Worm (Caenorhabditis elegans): ENCODE data around the gene srz-63.

DNA sequence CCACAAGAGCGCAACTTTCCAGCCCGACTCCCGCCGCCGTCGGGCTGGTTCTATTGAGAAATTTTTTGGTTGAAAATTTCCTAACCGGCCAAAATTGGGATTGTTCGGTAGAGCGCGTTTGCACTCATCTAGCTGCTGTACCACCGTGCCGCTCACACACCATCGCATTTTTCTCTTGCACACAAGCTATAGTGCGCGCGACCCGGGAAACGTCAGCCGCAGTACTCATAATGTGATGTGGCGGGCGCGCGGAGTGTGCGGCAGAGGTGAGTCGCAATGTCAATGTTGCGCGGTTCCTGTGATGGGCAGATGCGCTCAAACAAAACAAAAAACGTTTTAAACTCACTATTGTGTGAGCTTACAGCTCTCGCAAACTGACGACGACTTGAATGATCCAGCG is 6.5 kb downstream of the srz-63 start:
- TF ChIP-seq egl-27 (tag; optimal IDR thresholded peaks at IDR 0.05) (no peak), R02D3.7 (tag; optimal IDR thresholded peaks at IDR 0.05) (no peak)

Data from whole organism, L2 larva.